Worm (Caenorhabditis elegans): ENCODE measurements around the gene ugt-37.

The ugt-37 gene

DNA sequence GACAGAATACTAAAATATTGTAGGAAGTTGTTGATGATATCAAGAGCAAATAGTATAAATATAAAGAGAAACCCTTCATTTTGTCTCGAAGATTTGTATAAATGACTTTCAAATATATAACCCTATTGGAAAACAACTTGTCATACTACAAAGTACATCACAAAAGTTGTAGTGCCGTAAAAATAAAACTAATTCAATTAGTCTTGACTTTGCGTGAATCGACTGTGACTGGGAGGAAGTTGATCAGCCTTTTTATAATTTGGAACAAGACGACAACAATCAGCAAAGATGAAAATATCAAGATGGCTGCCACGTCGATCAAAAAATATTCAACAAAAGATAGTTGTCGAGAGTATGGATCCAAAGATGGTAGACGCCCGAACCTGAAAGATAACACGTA, 3.3 kb downstream of the ugt-37 start, which contains the start of gene ugt-40:
TSS of gene ugt-40 (minus strand) at position 101 of the 400 bp plus-strand sequence.
- no peak for TF ChIP-seq lin-13 (GFP tag; optimal IDR thresholded peaks at IDR 0.05)
- no peak for TF ChIP-seq aha-1 (tag; optimal IDR thresholded peaks at IDR 0.05)
- TF ChIP-seq mef-2 (tag; optimal IDR thresholded peaks at IDR 0.05): no peak
- TF ChIP-seq ama-1 (optimal IDR thresholded peaks at IDR 0.05): no peak
- TF ChIP-seq nhr-71 (tag; optimal IDR thresholded peaks at IDR 0.05): no peak
- TF ChIP-seq blmp-1 (tag; optimal IDR thresholded peaks at IDR 0.05): no peak
- no peak for TF ChIP-seq snu-23 (GFP tag; optimal IDR thresholded peaks at IDR 0.05)

DNA sequence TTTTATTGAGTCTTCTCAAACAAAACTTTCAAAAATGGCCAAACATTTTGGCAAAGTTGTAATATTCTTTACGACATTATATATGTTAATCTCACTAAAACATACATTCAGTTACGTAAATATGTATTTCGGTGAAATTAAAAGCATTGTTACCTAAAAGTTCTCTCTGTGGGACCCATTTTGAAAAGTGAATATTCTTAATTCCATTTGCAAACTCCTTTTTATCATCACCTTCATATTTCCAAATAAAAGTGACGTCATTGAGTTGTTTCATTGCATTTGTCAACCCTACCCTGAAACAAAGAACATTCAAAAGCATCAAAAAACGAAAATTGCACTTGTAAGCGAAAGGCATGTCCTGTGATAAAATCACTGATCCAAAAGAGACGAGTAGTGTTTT, 4.8 kb downstream of the ugt-37 start:
- TF ChIP-seq nhr-12 (tag; optimal IDR thresholded peaks at IDR 0.05) (no peak), nhr-47 (tag; optimal IDR thresholded peaks at IDR 0.05) (no peak), unc-130 (tag; optimal IDR thresholded peaks at IDR 0.05) (no peak), C16A3.4 (tag; optimal IDR thresholded peaks at IDR 0.05) (no peak), zag-1 (tag; optimal IDR thresholded peaks at IDR 0.05) (no peak), pag-3 (tag; optimal IDR thresholded peaks at IDR 0.05; ENCODE audit: borderline replicate concordance, insufficient read depth) (no peak), nhr-77 (tag; optimal IDR thresholded peaks at IDR 0.05) (no peak), mab-9 (GFP tag; IDR thresholded peaks at IDR 0.05) (no peak), ceh-82 (tag; optimal IDR thresholded peaks at IDR 0.05) (no peak), lin-35 (GFP tag; optimal IDR thresholded peaks at IDR 0.05) (no peak), C04F5.9 (tag; optimal IDR thresholded peaks at IDR 0.05) (no peak), isw-1 (GFP tag; IDR thresholded peaks at IDR 0.05) (no peak), ceh-88 (GFP tag; IDR thresholded peaks at IDR 0.05) (no peak), nhr-19 (GFP tag; conservative IDR thresholded peaks at IDR 0.05) (peak; percentile 33), alr-1 (tag; optimal IDR thresholded peaks at IDR 0.05; ENCODE audit: borderline replicate concordance) (no peak), efl-1 (optimal IDR thresholded peaks at IDR 0.05) (no peak), efl-1 (GFP tag; optimal IDR thresholded peaks at IDR 0.05 in 1 of 2) (peak in 1 of 2 experiments; percentile 20), ceh-90 (tag; optimal IDR thresholded peaks at IDR 0.05) (no peak), nhr-20 (tag; optimal IDR thresholded peaks at IDR 0.05) (peak; percentile 14), nhr-71 (tag; optimal IDR thresholded peaks at IDR 0.05) (peak; percentile 14), sox-4 (tag; optimal IDR thresholded peaks at IDR 0.05) (no peak), hlh-4 (tag; optimal IDR thresholded peaks at IDR 0.05) (no peak), fkh-8 (tag; optimal IDR thresholded peaks at IDR 0.05) (peak; percentile 29), mef-2 (tag; optimal IDR thresholded peaks at IDR 0.05) (no peak), grh-1 (GFP tag; IDR thresholded peaks at IDR 0.05) (no peak), fos-1 (tag; optimal IDR thresholded peaks at IDR 0.05) (no peak)

DNA sequence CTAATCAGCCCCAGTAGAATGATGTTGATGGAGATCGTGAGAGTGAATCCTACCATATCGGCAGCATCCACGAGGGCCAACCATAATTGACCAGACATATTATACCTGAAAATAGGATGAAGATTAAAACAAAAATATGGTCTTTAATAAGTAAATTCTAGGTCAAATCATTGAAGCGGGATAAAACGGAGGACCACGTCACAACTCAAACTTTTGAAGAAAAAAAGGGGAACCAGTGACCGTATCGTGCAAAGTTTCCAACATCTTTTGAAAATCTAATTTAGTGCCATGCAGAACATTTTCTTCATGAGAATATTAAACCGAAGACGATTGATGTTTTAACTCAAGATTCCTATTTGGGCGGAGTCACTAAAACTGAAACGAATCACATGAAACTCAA, 6.8 kb downstream of the ugt-37 start, which contains the start of gene str-112:
TSS of gene str-112 (minus strand) at position 101 of the 400 bp plus-strand sequence.
- TF ChIP-seq blmp-1 (tag; optimal IDR thresholded peaks at IDR 0.05) (no peak), rnt-1 (tag; optimal IDR thresholded peaks at IDR 0.05) (no peak), dpl-1 (GFP tag; optimal IDR thresholded peaks at IDR 0.05) (no peak), lin-35 (GFP tag; optimal IDR thresholded peaks at IDR 0.05) (no peak), mep-1 (tag; optimal IDR thresholded peaks at IDR 0.05) (no peak), elt-2 (tag; optimal IDR thresholded peaks at IDR 0.05) (no peak), F16B12.6 (tag; optimal IDR thresholded peaks at IDR 0.05) (no peak), ceh-82 (tag; optimal IDR thresholded peaks at IDR 0.05) (no peak), lin-14 (GFP tag; optimal IDR thresholded peaks at IDR 0.05) (no peak)

DNA sequence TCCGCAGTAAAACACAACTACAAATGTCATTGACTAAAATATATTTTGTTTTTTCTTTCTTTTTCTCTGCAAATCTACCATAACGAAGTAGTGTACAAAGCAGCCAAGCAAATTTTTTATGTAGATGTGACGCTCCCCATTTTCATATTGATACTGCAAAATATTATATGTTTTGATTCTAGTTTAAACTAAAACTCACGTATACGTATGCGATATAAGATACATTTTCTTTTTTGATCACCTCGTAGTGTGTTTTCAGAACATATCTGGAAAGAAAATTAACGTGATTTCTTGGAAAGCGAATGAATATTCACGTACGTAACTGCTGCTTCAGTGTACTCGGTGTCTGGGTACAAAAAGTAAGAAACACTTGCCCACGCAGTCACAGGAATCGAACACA, 8.3 kb downstream of the ugt-37 start:
- TF ChIP-seq pag-3 (tag; optimal IDR thresholded peaks at IDR 0.05; ENCODE audit: borderline replicate concordance, insufficient read depth): no peak
- no peak for TF ChIP-seq jun-1 (tag; optimal IDR thresholded peaks at IDR 0.05)
- TF ChIP-seq F16B12.6 (tag; optimal IDR thresholded peaks at IDR 0.05): no peak
- TF ChIP-seq C04F5.9 (tag; optimal IDR thresholded peaks at IDR 0.05): no peak

Measured in whole organism, L1 larva.